Fruit fly (Drosophila melanogaster) whole organism, embryonic: Measurements from ENCODE around the gene RpL7A.
A peak's percentile ranks its signal among the peaks of the same experiment; 100 is the strongest.

Experiments
- Adf1 ChIP-seq: fragments of 200-800 bp; sonication (Bioruptor generic); IDR thresholded peaks from 2 replicates; pipeline ENCODE4 v1.3.6; 2022; ENCODE audit warnings: missing biosample characterization, missing genetic modification characterization
- Aef1 ChIP-seq: fragments of 200-800 bp; sonication (Bioruptor generic); IDR thresholded peaks from 3 replicates; pipeline ENCODE4 v1.3.6; 2022; ENCODE audit warnings: missing biosample characterization, missing genetic modification characterization
- B-H1 ChIP-seq: fragments of 200-800 bp; sonication (Bioruptor generic); IDR thresholded peaks from 3 replicates; pipeline ENCODE4 v1.3.6; 2022; ENCODE audit warnings: missing biosample characterization, missing genetic modification characterization
- BtbVII ChIP-seq: fragments of 200-800 bp; sonication (Bioruptor generic); optimal IDR thresholded peaks from 3 replicates; lab custom pipeline; 2017; ENCODE audit warnings: missing biosample characterization, mild to moderate bottlenecking, missing genetic modification characterization
- CG10147 ChIP-seq: fragments of 200-800 bp; sonication (Bioruptor generic); optimal IDR thresholded peaks from 2 replicates; lab custom pipeline; 2019; ENCODE audit warnings: missing biosample characterization, mild to moderate bottlenecking, missing genetic modification characterization, moderate library complexity
- CG10959 ChIP-seq: fragments of 200-800 bp; sonication (Bioruptor generic); IDR thresholded peaks from 2 replicates; pipeline ENCODE4 v1.3.6; 2022; ENCODE audit warnings: missing biosample characterization, missing genetic modification characterization
- CG12155 ChIP-seq: fragments of 200-800 bp; sonication (Bioruptor generic); optimal IDR thresholded peaks from 3 replicates; lab custom pipeline; 2016; ENCODE audit warnings: missing biosample characterization, missing genetic modification characterization
- CG14014 ChIP-seq: fragments of 200-800 bp; sonication (Bioruptor generic); IDR thresholded peaks from 2 replicates; pipeline ENCODE4 v1.3.6; 2022; ENCODE audit warnings: missing biosample characterization, missing genetic modification characterization
- CG14050 ChIP-seq: fragments of 200-800 bp; sonication (Bioruptor generic); IDR thresholded peaks from 3 replicates; pipeline ENCODE4 v1.3.6; 2022; ENCODE audit warnings: missing biosample characterization, missing genetic modification characterization
- CG15011 ChIP-seq: fragments of 200-800 bp; sonication (Bioruptor generic); optimal IDR thresholded peaks from 3 replicates; lab custom pipeline; 2018; ENCODE audit warnings: missing biosample characterization, mild to moderate bottlenecking, missing genetic modification characterization
- CG15479 ChIP-seq: fragments of 200-800 bp; sonication (Bioruptor generic); optimal IDR thresholded peaks from 3 replicates; lab custom pipeline; 2019; ENCODE audit warnings: missing biosample characterization, mild to moderate bottlenecking, missing genetic modification characterization, moderate library complexity
- CG1647 ChIP-seq: fragments of 200-800 bp; sonication (Bioruptor generic); optimal IDR thresholded peaks from 3 replicates; lab custom pipeline; 2016; ENCODE audit warnings: missing biosample characterization, missing genetic modification characterization
- CG1832 ChIP-seq: fragments of 200-800 bp; sonication (Bioruptor generic); optimal IDR thresholded peaks from 2 replicates; lab custom pipeline; 2017; ENCODE audit warnings: missing biosample characterization, mild to moderate bottlenecking, missing genetic modification characterization, inconsistent platforms
- CG3065 ChIP-seq: fragments of 200-800 bp; sonication (Bioruptor generic); optimal IDR thresholded peaks from 2 replicates; lab custom pipeline; 2016; ENCODE audit warnings: missing biosample characterization, missing genetic modification characterization
- CG31441 ChIP-seq: fragments of 200-800 bp; sonication (Bioruptor generic); IDR thresholded peaks from 2 replicates; pipeline ENCODE4 v1.3.6; 2022; ENCODE audit warnings: missing biosample characterization, missing genetic modification characterization
- CG32772 ChIP-seq: fragments of 200-800 bp; sonication (Bioruptor generic); IDR thresholded peaks from 2 replicates; pipeline ENCODE4 v1.3.6; 2022; ENCODE audit warnings: missing biosample characterization, missing genetic modification characterization
- CG33557 ChIP-seq: fragments of 200-800 bp; sonication (Bioruptor generic); optimal IDR thresholded peaks from 2 replicates; lab custom pipeline; 2019; ENCODE audit warnings: missing biosample characterization, mild to moderate bottlenecking, missing genetic modification characterization, moderate library complexity
- CG34422 ChIP-seq: fragments of 200-800 bp; sonication (Bioruptor generic); IDR thresholded peaks from 3 replicates; pipeline ENCODE4 v1.3.6; 2022; ENCODE audit warnings: missing biosample characterization, missing genetic modification characterization
- CG4424 ChIP-seq: fragments of 200-800 bp; sonication (Bioruptor generic); optimal IDR thresholded peaks from 3 replicates; lab custom pipeline; 2016; ENCODE audit warnings: missing biosample characterization, missing genetic modification characterization
- CG9215 ChIP-seq: fragments of 200-800 bp; sonication (Bioruptor generic); IDR thresholded peaks from 2 replicates; pipeline ENCODE4 v1.3.6; 2022; ENCODE audit warnings: missing biosample characterization, missing genetic modification characterization
- CG9932 ChIP-seq: fragments of 200-800 bp; sonication (Bioruptor generic); IDR thresholded peaks from 2 replicates; pipeline ENCODE4 v1.3.6; 2022; ENCODE audit warnings: missing biosample characterization, missing genetic modification characterization
- Chrac-16 ChIP-seq: fragments of 200-800 bp; sonication (Bioruptor generic); optimal IDR thresholded peaks from 3 replicates; lab custom pipeline; 2016; ENCODE audit warnings: missing biosample characterization, missing genetic modification characterization
- D19B ChIP-seq: fragments of 200-800 bp; sonication (Bioruptor generic); optimal IDR thresholded peaks from 2 replicates; lab custom pipeline; 2017; ENCODE audit warnings: missing biosample characterization, mild to moderate bottlenecking, missing genetic modification characterization
- Dad ChIP-seq: fragments of 200-800 bp; sonication (Bioruptor generic); optimal IDR thresholded peaks from 3 replicates; lab custom pipeline; 2016; ENCODE audit warnings: missing biosample characterization, missing genetic modification characterization
- Dfd ChIP-seq, 2 experiments: fragments of >200 bp; optimal IDR thresholded peaks; 2 replicates each; lab custom pipeline; 2017; ENCODE audit warnings: missing biosample characterization in 2 of 2, missing genetic modification characterization in 2 of 2
- Doc2 ChIP-seq: fragments of 200-800 bp; sonication (Bioruptor generic); IDR thresholded peaks from 2 replicates; pipeline ENCODE4 v1.3.6; 2022; ENCODE audit warnings: missing biosample characterization, missing genetic modification characterization
- Gsc ChIP-seq: fragments of 200-800 bp; sonication (Bioruptor generic); IDR thresholded peaks from 2 replicates; pipeline ENCODE4 v1.3.6; 2022; ENCODE audit warnings: missing biosample characterization, missing genetic modification characterization
- Nf-YC ChIP-seq: fragments of 200-800 bp; optimal IDR thresholded peaks from 3 replicates; lab custom pipeline; 2019; ENCODE audit warnings: missing biosample characterization, mild to moderate bottlenecking, missing genetic modification characterization, moderate library complexity
- Side ChIP-seq: fragments of 200-800 bp; sonication (Bioruptor generic); optimal IDR thresholded peaks from 2 replicates; lab custom pipeline; 2016; ENCODE audit warnings: missing biosample characterization, missing genetic modification characterization
- Stat92E ChIP-seq, 3 experiments: fragments of >200 bp in 2 of 3; fragments of 200-800 bp in 1 of 3; sonication (Bioruptor generic) in 1 of 3; optimal IDR thresholded peaks; 2 replicates each; lab custom pipeline; 2017 to 2019; ENCODE audit warnings: missing biosample characterization in 3 of 3, missing genetic modification characterization in 3 of 3, mild to moderate bottlenecking in 1 of 3, moderate library complexity in 1 of 3
- Taf1 ChIP-seq: fragments of 200-800 bp; sonication (Bioruptor generic); IDR thresholded peaks from 2 replicates; pipeline ENCODE4 v1.3.6; 2022; ENCODE audit warnings: missing biosample characterization, missing genetic modification characterization
- abd-A ChIP-seq: fragments of 200-800 bp; sonication (Bioruptor generic); optimal IDR thresholded peaks from 3 replicates; lab custom pipeline; 2019; ENCODE audit warnings: missing biosample characterization, mild to moderate bottlenecking, missing genetic modification characterization, moderate library complexity
- bbx ChIP-seq: fragments of 200-800 bp; sonication (Bioruptor generic); IDR thresholded peaks from 2 replicates; pipeline ENCODE4 v1.3.6; 2022; ENCODE audit warnings: missing biosample characterization, missing genetic modification characterization; ENCODE audit not compliant: partially characterized antibody
- bcd ChIP-seq: fragments of 200-800 bp; sonication (Bioruptor generic); optimal IDR thresholded peaks from 2 replicates; lab custom pipeline; 2017; ENCODE audit warnings: missing biosample characterization, mild to moderate bottlenecking, missing genetic modification characterization
- ci ChIP-seq: fragments of 200-800 bp; sonication (Bioruptor generic); IDR thresholded peaks from 3 replicates; pipeline ENCODE4 v1.3.6; 2022; ENCODE audit warnings: missing biosample characterization, missing genetic modification characterization
- dati ChIP-seq: fragments of 200-800 bp; sonication (Bioruptor generic); IDR thresholded peaks from 2 replicates; pipeline ENCODE4 v1.3.6; 2022; ENCODE audit warnings: missing biosample characterization, missing genetic modification characterization
- disco-r ChIP-seq: fragments of 200-800 bp; sonication (Bioruptor generic); optimal IDR thresholded peaks from 2 replicates; lab custom pipeline; 2016; ENCODE audit warnings: missing biosample characterization, missing genetic modification characterization
- fd96Cb ChIP-seq: fragments of 200-800 bp; sonication (Bioruptor generic); optimal IDR thresholded peaks from 2 replicates; lab custom pipeline; 2018; ENCODE audit warnings: missing biosample characterization, mild to moderate bottlenecking, missing genetic modification characterization, moderate library complexity
- gce ChIP-seq: fragments of 200-800 bp; sonication (Bioruptor generic); IDR thresholded peaks from 3 replicates; pipeline ENCODE4 v1.3.6; 2022; ENCODE audit warnings: missing biosample characterization, missing genetic modification characterization
- gfzf ChIP-seq: fragments of 200-800 bp; sonication (Bioruptor generic); optimal IDR thresholded peaks from 2 replicates; lab custom pipeline; 2016; ENCODE audit warnings: missing biosample characterization, mild to moderate bottlenecking, missing genetic modification characterization, moderate library complexity
- grau ChIP-seq: fragments of 200-800 bp; optimal IDR thresholded peaks from 3 replicates; lab custom pipeline; 2019; ENCODE audit warnings: missing biosample characterization, mild to moderate bottlenecking, missing genetic modification characterization, moderate library complexity
- gsb ChIP-seq: fragments of 200-800 bp; sonication (Bioruptor generic); IDR thresholded peaks from 2 replicates; pipeline ENCODE4 v1.3.6; 2022; ENCODE audit warnings: missing biosample characterization, missing genetic modification characterization
- her ChIP-seq: fragments of 200-800 bp; sonication (Bioruptor generic); optimal IDR thresholded peaks from 2 replicates; lab custom pipeline; 2016; ENCODE audit warnings: missing biosample characterization, missing genetic modification characterization
- insv ChIP-seq, 2 experiments: fragments of 200-800 bp; sonication (Bioruptor generic); optimal IDR thresholded peaks; 3 replicates each; lab custom pipeline; 2016 to 2018; ENCODE audit warnings: missing biosample characterization in 2 of 2, missing genetic modification characterization in 2 of 2
- pum ChIP-seq: fragments of 200-800 bp; sonication (Bioruptor generic); optimal IDR thresholded peaks from 2 replicates; lab custom pipeline; 2016; ENCODE audit warnings: missing biosample characterization, missing genetic modification characterization
- repo ChIP-seq: fragments of 200-800 bp; sonication (Bioruptor generic); optimal IDR thresholded peaks from 2 replicates; lab custom pipeline; 2016; ENCODE audit warnings: missing biosample characterization, missing genetic modification characterization
- sd ChIP-seq: fragments of 200-800 bp; sonication (Bioruptor generic); optimal IDR thresholded peaks from 3 replicates; lab custom pipeline; 2018; ENCODE audit warnings: missing biosample characterization, mild to moderate bottlenecking, missing genetic modification characterization, moderate library complexity
- slbo ChIP-seq: fragments of 200-800 bp; sonication (Bioruptor generic); IDR thresholded peaks from 2 replicates; pipeline ENCODE4 v1.3.6; 2022; ENCODE audit warnings: missing biosample characterization, missing genetic modification characterization
- stwl ChIP-seq: fragments of 200-800 bp; sonication (Bioruptor generic); optimal IDR thresholded peaks from 3 replicates; lab custom pipeline; 2018; ENCODE audit warnings: missing biosample characterization, mild to moderate bottlenecking, missing genetic modification characterization, moderate library complexity
- tio ChIP-seq: fragments of 200-800 bp; sonication (Bioruptor generic); optimal IDR thresholded peaks from 2 replicates; lab custom pipeline; 2017; ENCODE audit warnings: missing biosample characterization, missing genetic modification characterization, inconsistent platforms
- tll ChIP-seq, 2 experiments: fragments of 200-800 bp in 1 of 2; fragments of >200 bp in 1 of 2; sonication (Bioruptor generic) in 1 of 2; optimal IDR thresholded peaks; 2 replicates each; lab custom pipeline; 2017 to 2019; ENCODE audit warnings: missing biosample characterization in 2 of 2, missing genetic modification characterization in 2 of 2, mild to moderate bottlenecking in 1 of 2, moderate library complexity in 1 of 2
- trh ChIP-seq: fragments of 200-800 bp; sonication (Bioruptor generic); optimal IDR thresholded peaks from 2 replicates; lab custom pipeline; 2016; ENCODE audit warnings: missing biosample characterization, missing genetic modification characterization

The RpL7A gene

dm6 chrX:6542331-6542730 is 9.2 kb upstream of the RpL7A start (continued):
- TF ChIP-seq Doc2 (GFP tag; lab: Robert Waterston, UW) (no peak), Aef1 (GFP tag; lab: Robert Waterston, UW) (0 out of 3 replicates have a peak, but pooled peaks have one; percentile 35), Side (GFP tag; lab: Kevin White, UChicago) (no peak), bbx (GFP tag; lab: Robert Waterston, UW) (no peak), her (GFP tag; lab: Kevin White, UChicago) (no peak), CG31441 (GFP tag; lab: Robert Waterston, UW) (peak; percentile 56), gsb (GFP tag; lab: Robert Waterston, UW) (no peak), Stat92E (GFP tag; optimal IDR thresholded peaks at IDR 0.05; lab: Kevin White, UChicago) (no peak), gce (GFP tag; lab: Robert Waterston, UW) (no peak), bcd (GFP tag; lab: Kevin White, UChicago) (no peak), sd (tag; lab: Kevin White, UChicago) (no peak), Gsc (no peak), insv (GFP tag; optimal IDR thresholded peaks at IDR 0.05; lab: Kevin White, UChicago) (no peak), CG12155 (GFP tag; lab: Kevin White, UChicago) (no peak), pum (GFP tag; lab: Kevin White, UChicago) (no peak), tio (peak; percentile 19), disco-r (GFP tag; lab: Kevin White, UChicago) (no peak), CG10959 (GFP tag; lab: Robert Waterston, UW) (no peak), CG10147 (GFP tag; lab: Kevin White, UChicago) (no peak), CG15011 (GFP tag; lab: Kevin White, UChicago) (no peak), CG4424 (GFP tag; lab: Kevin White, UChicago) (no peak), trh (GFP tag; lab: Kevin White, UChicago) (no peak), CG9932 (GFP tag; lab: Robert Waterston, UW) (no peak), CG1647 (no peak), Nf-YC (tag; lab: Kevin White, UChicago) (no peak), CG32772 (peak; percentile 55), BtbVII (no peak), dati (GFP tag; lab: Robert Waterston, UW) (no peak), CG14050 (GFP tag; lab: Robert Waterston, UW) (peak; percentile 40; the same call in 2 of the 3 replicates), CG15479 (GFP tag; lab: Kevin White, UChicago) (no peak), CG14014 (peak; percentile 44; the same call in 1 of the 2 replicates), CG3065 (GFP tag; lab: Kevin White, UChicago) (no peak), Taf1 (GFP tag; lab: Robert Waterston, UW) (no peak), ci (peak; percentile 62; the same call in 1 of the 3 replicates), repo (GFP tag; lab: Kevin White, UChicago) (no peak), CG9215 (GFP tag; lab: Robert Waterston, UW) (no peak), CG34422 (GFP tag; lab: Robert Waterston, UW) (no peak), B-H1 (no peak), Adf1 (GFP tag; lab: Robert Waterston, UW) (no peak), abd-A (tag; lab: Kevin White, UChicago) (no peak), tll (GFP tag; optimal IDR thresholded peaks at IDR 0.05; lab: Kevin White, UChicago) (no peak), fd96Cb (tag; lab: Kevin White, UChicago) (peak; percentile 31), Dad (GFP tag; lab: Kevin White, UChicago) (no peak), grau (tag; lab: Kevin White, UChicago) (peak; percentile 56), CG33557 (no peak), Dfd (GFP tag; optimal IDR thresholded peaks at IDR 0.05; lab: Kevin White, UChicago) (no peak), slbo (GFP tag; lab: Robert Waterston, UW) (peak; percentile 38), Chrac-16 (GFP tag; lab: Kevin White, UChicago) (peak; percentile 8), CG1832 (GFP tag; lab: Kevin White, UChicago) (no peak), stwl (no peak), D19B (GFP tag; lab: Kevin White, UChicago) (no peak), gfzf (GFP tag; lab: Kevin White, UChicago) (no peak)
